Worm (Caenorhabditis elegans) whole organism, early embryonic: ENCODE data around the gene gtf-2F1.

ENCODE experiments used
- B0310.2 ChIP-seq: sonication (generic microtip); optimal IDR thresholded peaks from 2 replicates; lab custom pipeline; 2016; ENCODE audit warnings: mild to moderate bottlenecking, missing genetic modification characterization, missing compliant biosample characterization
- F13C5.2 ChIP-seq: sonication (generic microtip); optimal IDR thresholded peaks from 2 replicates; lab custom pipeline; 2017; ENCODE audit warnings: mild to moderate bottlenecking, missing genetic modification characterization, inconsistent platforms, missing compliant biosample characterization
- aly-1 ChIP-seq: sonication (generic microtip); optimal IDR thresholded peaks from 2 replicates; lab custom pipeline; 2016; ENCODE audit warnings: missing genetic modification characterization, missing compliant biosample characterization
- ama-1 ChIP-seq: fragments of 150-350 bp; optimal IDR thresholded peaks from 2 replicates; lab custom pipeline; 2014
- ceh-13 ChIP-seq: fragments of 200-800 bp; sonication (Bioruptor generic); optimal IDR thresholded peaks from 2 replicates; lab custom pipeline; 2018; ENCODE audit warnings: mild to moderate bottlenecking, missing genetic modification characterization, missing compliant biosample characterization
- ceh-36 ChIP-seq: sonication (generic microtip); optimal IDR thresholded peaks from 2 replicates; lab custom pipeline; 2016; ENCODE audit warnings: missing genetic modification characterization, inconsistent platforms, missing compliant biosample characterization
- ets-7 ChIP-seq: sonication (generic microtip); optimal IDR thresholded peaks from 2 replicates; lab custom pipeline; 2016; ENCODE audit warnings: missing genotype, missing genetic modification characterization, missing compliant biosample characterization
- flt-1 ChIP-seq: fragments of 200-800 bp; sonication (Bioruptor generic); IDR thresholded peaks from 2 replicates; pipeline ENCODE4 v1.3.6; 2022; ENCODE audit warnings: missing genetic modification characterization, missing compliant biosample characterization
- hmbx-1 ChIP-seq: sonication (generic microtip); optimal IDR thresholded peaks from 2 replicates; lab custom pipeline; 2016; ENCODE audit warnings: mild to moderate bottlenecking, missing genetic modification characterization, missing compliant biosample characterization
- hmg-4 ChIP-seq: fragments of 200-800 bp; sonication (Bioruptor generic); optimal IDR thresholded peaks from 2 replicates; lab custom pipeline; 2018; ENCODE audit warnings: mild to moderate bottlenecking, missing genetic modification characterization, missing compliant biosample characterization
- hnd-1 ChIP-seq: sonication (generic microtip); optimal IDR thresholded peaks from 2 replicates; lab custom pipeline; 2016; ENCODE audit warnings: missing genetic modification characterization, missing compliant biosample characterization
- pes-1 ChIP-seq: fragments of 200-800 bp; sonication (Bioruptor generic); IDR thresholded peaks from 2 replicates; pipeline ENCODE4 v1.3.6; 2022; ENCODE audit warnings: missing genetic modification reagents, missing genetic modification characterization, missing compliant biosample characterization
- scrt-1 ChIP-seq: fragments of 200-800 bp; sonication (Bioruptor generic); IDR thresholded peaks from 2 replicates; pipeline ENCODE4 v1.3.6; 2022; ENCODE audit warnings: missing genetic modification characterization, missing compliant biosample characterization
- sea-1 ChIP-seq: fragments of 200-800 bp; sonication (Bioruptor generic); conservative IDR thresholded peaks from 2 replicates; pipeline ENCODE4 v1.3.6; 2022; ENCODE audit warnings: missing genetic modification characterization, missing compliant biosample characterization
- tbx-11 ChIP-seq: fragments of 200-800 bp; sonication (Bioruptor generic); IDR thresholded peaks from 2 replicates; pipeline ENCODE4 v1.3.6; 2022; ENCODE audit warnings: missing genetic modification characterization, missing compliant biosample characterization
- tbx-37 ChIP-seq: fragments of 200-800 bp; sonication (Bioruptor generic); conservative IDR thresholded peaks from 2 replicates; pipeline ENCODE4 v1.3.6; 2022; ENCODE audit warnings: missing genetic modification reagents, missing genetic modification characterization, missing compliant biosample characterization
- tra-4 ChIP-seq: sonication (generic microtip); optimal IDR thresholded peaks from 2 replicates; lab custom pipeline; 2017; ENCODE audit warnings: missing genetic modification characterization, missing compliant biosample characterization

The gtf-2F1 gene

ce11 chrII:4301307-4301706 lies at the start of gene gtf-2F1:
Gene gtf-2F1, plus strand, starts transcription at chrII:4301607.
- TF ChIP-seq hmbx-1 (no peak), tbx-11 (GFP tag; lab: Robert Waterston, UW) (no peak), B0310.2 (no peak), flt-1 (GFP tag; lab: Robert Waterston, UW) (no peak), aly-1 (tag; lab: Kevin White, UChicago) (no peak), pes-1 (no peak), hmg-4 (no peak), ama-1 (no peak), ceh-13 (GFP tag; lab: Kevin White, UChicago) (no peak), scrt-1 (GFP tag; lab: Robert Waterston, UW) (no peak), ceh-36 (tag; lab: Kevin White, UChicago) (no peak), tbx-37 (GFP tag; lab: Robert Waterston, UW) (no peak), hnd-1 (tag; lab: Kevin White, UChicago) (no peak), sea-1 (GFP tag; lab: Robert Waterston, UW) (no peak), tra-4 (tag; lab: Kevin White, UChicago) (no peak), F13C5.2 (tag; lab: Kevin White, UChicago) (no peak)

- TF ChIP-seq ama-1 (no peak), B0310.2 (no peak), tbx-37 (GFP tag; lab: Robert Waterston, UW) (no peak), hmg-4 (no peak)
These were observed 44.8 kb upstream of the gtf-2F1 start, which contains the start of gene C16A11.7 for ce11 chrII:4256541-4257001. Gene C16A11.7, minus strand, starts transcription at chrII:4256951.

ce11 chrII:4258683-4259082 lies 42.7 kb upstream of the gtf-2F1 start, which contains the start of gene clec-135:
Gene clec-135, minus strand, starts transcription at chrII:4258783.
- TF ChIP-seq pes-1 = no peak
- TF ChIP-seq hnd-1 (tag; lab: Kevin White, UChicago) = no peak
- no peak for TF ChIP-seq ets-7 (tag; lab: Kevin White, UChicago)
- no peak for TF ChIP-seq tbx-11 (GFP tag; lab: Robert Waterston, UW)
- no peak for TF ChIP-seq aly-1 (tag; lab: Kevin White, UChicago)
- no peak for TF ChIP-seq F13C5.2 (tag; lab: Kevin White, UChicago)
- no peak for TF ChIP-seq sea-1 (GFP tag; lab: Robert Waterston, UW)
- TF ChIP-seq tbx-37 (GFP tag; lab: Robert Waterston, UW) = no peak
- no peak for TF ChIP-seq ceh-36 (tag; lab: Kevin White, UChicago)
- TF ChIP-seq scrt-1 (GFP tag; lab: Robert Waterston, UW) = no peak

DNA sequence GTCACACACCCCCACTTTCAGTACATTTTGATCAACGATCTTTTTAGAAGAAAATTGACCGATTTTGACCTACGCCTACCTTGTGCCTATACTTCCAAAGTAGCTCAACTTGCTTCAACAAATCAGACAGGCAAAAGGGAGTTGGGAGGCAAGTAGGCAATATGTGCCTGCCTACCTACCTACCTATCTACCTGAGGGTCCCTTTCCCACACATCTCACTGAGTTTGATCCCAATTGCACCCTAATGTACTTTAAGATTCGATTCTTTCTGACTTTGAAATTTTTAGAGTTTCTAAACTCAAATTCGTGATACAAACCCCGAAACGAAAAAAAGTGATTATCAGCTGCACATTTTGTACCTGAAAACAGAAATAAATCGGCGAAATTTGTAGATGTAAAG lies 33.7 kb upstream of the gtf-2F1 start:
- TF ChIP-seq B0310.2 = no peak
- no peak for TF ChIP-seq hmg-4
- no peak for TF ChIP-seq flt-1 (GFP tag; lab: Robert Waterston, UW)
- TF ChIP-seq hmbx-1 = no peak
- TF ChIP-seq ama-1 = no peak
- TF ChIP-seq ceh-13 (GFP tag; lab: Kevin White, UChicago) = no peak
- TF ChIP-seq scrt-1 (GFP tag; lab: Robert Waterston, UW) = no peak
- TF ChIP-seq tbx-37 (GFP tag; lab: Robert Waterston, UW) = no peak
- no peak for TF ChIP-seq aly-1 (tag; lab: Kevin White, UChicago)
- no peak for TF ChIP-seq tbx-11 (GFP tag; lab: Robert Waterston, UW)
- TF ChIP-seq F13C5.2 (tag; lab: Kevin White, UChicago) = no peak

ce11 chrII:4275637-4276252 lies 25.7 kb upstream of the gtf-2F1 start, which contains the start of gene npr-42:
Gene npr-42, plus strand, starts transcription at chrII:4276202.
- no peak for TF ChIP-seq tra-4 (tag; lab: Kevin White, UChicago)

DNA sequence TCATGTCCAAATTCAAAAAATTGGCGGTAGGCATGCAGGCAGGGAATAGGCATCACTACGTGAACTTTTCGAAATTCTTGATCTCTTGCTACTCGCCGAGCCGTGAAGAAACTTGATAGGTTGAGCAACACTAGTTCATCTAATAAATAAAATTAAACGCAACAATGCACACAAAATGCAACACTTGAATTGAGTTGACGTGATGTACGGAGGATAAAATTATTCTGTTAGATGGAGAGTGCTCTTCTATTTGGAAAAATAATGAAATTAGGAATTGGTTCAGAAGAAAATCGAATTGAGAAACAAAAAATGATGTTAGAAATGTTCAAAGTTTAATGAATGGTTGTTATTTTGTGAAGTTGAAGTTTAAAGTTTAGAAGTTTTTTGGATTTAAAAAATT lies 24.5 kb upstream of the gtf-2F1 start:
- TF ChIP-seq F13C5.2 (tag; lab: Kevin White, UChicago) (no peak), hmbx-1 (no peak), tbx-11 (GFP tag; lab: Robert Waterston, UW) (no peak), tbx-37 (GFP tag; lab: Robert Waterston, UW) (no peak)

- TF ChIP-seq ceh-36 (tag; lab: Kevin White, UChicago) (peak; percentile 93), tbx-11 (GFP tag; lab: Robert Waterston, UW) (no peak)
These were observed 23.8 kb upstream of the gtf-2F1 start for ce11 chrII:4277639-4278038.

ce11 chrII:4281743-4282142 lies 19.7 kb upstream of the gtf-2F1 start, which contains the start of gene C01F1.5:
Gene C01F1.5, minus strand, starts transcription at chrII:4281845.
- TF ChIP-seq hmg-4 (no peak), sea-1 (GFP tag; lab: Robert Waterston, UW) (no peak), ceh-13 (GFP tag; lab: Kevin White, UChicago) (no peak), F13C5.2 (tag; lab: Kevin White, UChicago) (no peak), pes-1 (no peak), B0310.2 (no peak), ceh-36 (tag; lab: Kevin White, UChicago) (no peak), hmbx-1 (no peak), hnd-1 (tag; lab: Kevin White, UChicago) (no peak), ama-1 (no peak)
